Worm (Caenorhabditis elegans): ENCODE data around the gene clc-2.

DNA sequence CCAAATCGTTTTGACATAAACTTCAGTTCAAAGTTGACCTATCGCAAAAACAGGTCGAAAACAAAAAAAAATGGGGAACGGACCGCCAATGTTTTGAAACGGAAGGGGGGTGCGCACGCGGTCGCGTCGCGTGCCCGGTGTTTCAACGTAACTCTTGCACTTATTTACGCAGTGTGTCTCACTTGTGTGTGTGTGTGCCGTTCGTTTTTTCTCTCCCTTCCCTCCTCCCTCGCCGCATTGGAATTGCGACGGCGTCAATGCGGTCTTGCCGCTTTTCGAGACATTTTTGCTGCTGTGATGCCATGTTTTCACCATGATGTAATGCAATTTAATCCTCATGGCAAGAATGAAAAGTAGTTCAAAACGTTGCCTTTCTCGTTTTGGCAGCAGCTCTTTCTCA, 47.2 kb downstream of the clc-2 start:
- TF ChIP-seq mab-5 (tag; optimal IDR thresholded peaks at IDR 0.05), result no peak
- no peak for TF ChIP-seq lsy-2 (tag; optimal IDR thresholded peaks at IDR 0.05)
- no peak for TF ChIP-seq snpc-4 (tag; optimal IDR thresholded peaks at IDR 0.05)
- TF ChIP-seq ztf-11 (tag; optimal IDR thresholded peaks at IDR 0.05), result no peak
- no peak for TF ChIP-seq unc-39 (tag; optimal IDR thresholded peaks at IDR 0.05)
- TF ChIP-seq cnd-1 (tag; optimal IDR thresholded peaks at IDR 0.05), result peak; percentile 32
- TF ChIP-seq unc-62 (GFP tag; optimal IDR thresholded peaks at IDR 0.05), result no peak
- TF ChIP-seq nhr-237 (tag; optimal IDR thresholded peaks at IDR 0.05), result no peak
- peak; percentile 65 for TF ChIP-seq pha-4 (tag; optimal IDR thresholded peaks at IDR 0.05)
- no peak for TF ChIP-seq ceh-39 (tag; optimal IDR thresholded peaks at IDR 0.05)
- no peak for TF ChIP-seq lin-32 (GFP tag; optimal IDR thresholded peaks at IDR 0.05)
- TF ChIP-seq drap-1 (GFP tag; optimal IDR thresholded peaks at IDR 0.05), result peak; percentile 37
- TF ChIP-seq nhr-12 (tag; optimal IDR thresholded peaks at IDR 0.05), result no peak

Data from whole organism, mixed stage, embryonic.